Fruit fly (Drosophila melanogaster) whole organism, embryonic: Measurements from ENCODE around the gene ab.

Source experiments
- Atf6 ChIP-seq: fragments of 200-800 bp; sonication (Bioruptor generic); IDR thresholded peaks from 2 replicates; pipeline ENCODE4 v1.3.6; 2022; ENCODE audit warnings: missing biosample characterization, missing genetic modification characterization
- Awh ChIP-seq: fragments of 200-800 bp; sonication (Bioruptor generic); IDR thresholded peaks from 2 replicates; pipeline ENCODE4, ENCODE4 v1.3.6; 2022; ENCODE audit warnings: missing biosample characterization, missing genetic modification characterization
- B-H1 ChIP-seq: fragments of 200-800 bp; sonication (Bioruptor generic); IDR thresholded peaks from 3 replicates; pipeline ENCODE4 v1.3.6; 2022; ENCODE audit warnings: missing biosample characterization, missing genetic modification characterization
- CG10147 ChIP-seq: fragments of 200-800 bp; sonication (Bioruptor generic); optimal IDR thresholded peaks from 2 replicates; lab custom pipeline; 2019; ENCODE audit warnings: missing biosample characterization, mild to moderate bottlenecking, missing genetic modification characterization, moderate library complexity
- CG10267 ChIP-seq: fragments of 200-800 bp; sonication (Bioruptor generic); optimal IDR thresholded peaks from 2 replicates; lab custom pipeline; 2018; ENCODE audit warnings: missing biosample characterization, mild to moderate bottlenecking, missing genetic modification characterization, moderate library complexity
- CG11085 ChIP-seq: fragments of 200-800 bp; sonication (Bioruptor generic); IDR thresholded peaks from 2 replicates; pipeline ENCODE4 v1.3.6; 2022; ENCODE audit warnings: missing biosample characterization, missing genetic modification characterization
- CG12391 ChIP-seq: fragments of 200-800 bp; sonication (Bioruptor generic); optimal IDR thresholded peaks from 3 replicates; lab custom pipeline; 2018; ENCODE audit warnings: missing biosample characterization, mild to moderate bottlenecking, missing genetic modification characterization, moderate library complexity
- CG13894 ChIP-seq: fragments of 200-800 bp; sonication (Bioruptor generic); optimal IDR thresholded peaks from 3 replicates; lab custom pipeline; 2018; ENCODE audit warnings: missing biosample characterization, mild to moderate bottlenecking, missing genetic modification characterization, moderate library complexity
- CG14965 ChIP-seq: fragments of 200-800 bp; sonication (Bioruptor generic); optimal IDR thresholded peaks from 2 replicates; lab custom pipeline; 2016; ENCODE audit warnings: missing biosample characterization, missing genetic modification characterization, borderline replicate concordance
- CG15269 ChIP-seq: fragments of 200-800 bp; sonication (Bioruptor generic); optimal IDR thresholded peaks from 2 replicates; lab custom pipeline; 2018; ENCODE audit warnings: missing biosample characterization, mild to moderate bottlenecking, missing genetic modification characterization, moderate library complexity
- CG15696 ChIP-seq: fragments of 200-800 bp; sonication (Bioruptor generic); optimal IDR thresholded peaks from 2 replicates; lab custom pipeline; 2019; ENCODE audit warnings: missing biosample characterization, mild to moderate bottlenecking, missing genetic modification characterization, moderate library complexity
- CG16813 ChIP-seq: fragments of 200-800 bp; sonication (Bioruptor generic); IDR thresholded peaks from 3 replicates; pipeline ENCODE4 v1.3.6; 2022; ENCODE audit warnings: missing biosample characterization, missing genetic modification characterization; ENCODE audit not compliant: partially characterized antibody
- CG1792 ChIP-seq: fragments of 200-800 bp; sonication (Bioruptor generic); optimal IDR thresholded peaks from 2 replicates; lab custom pipeline; 2016; ENCODE audit warnings: missing biosample characterization, missing genetic modification characterization
- CG18599 ChIP-seq: fragments of 200-800 bp; sonication (Bioruptor generic); optimal IDR thresholded peaks from 3 replicates; lab custom pipeline; 2017; ENCODE audit warnings: missing biosample characterization, missing genetic modification characterization, mild to moderate bottlenecking, moderate library complexity, missing genetic modification reagents
- CG2889 ChIP-seq: fragments of 200-800 bp; sonication (Bioruptor generic); IDR thresholded peaks from 3 replicates; pipeline ENCODE4 v1.3.6; 2022; ENCODE audit warnings: missing biosample characterization, missing genetic modification characterization
- CG30431 ChIP-seq: fragments of 200-800 bp; sonication (Bioruptor generic); optimal IDR thresholded peaks from 2 replicates; lab custom pipeline; 2017; ENCODE audit warnings: missing biosample characterization, missing genetic modification characterization
- CG3726 ChIP-seq: fragments of 200-800 bp; sonication (Bioruptor generic); IDR thresholded peaks from 3 replicates; pipeline ENCODE4, ENCODE4 v1.3.6; 2022; ENCODE audit warnings: missing biosample characterization, missing genetic modification characterization
- CG4424 ChIP-seq: fragments of 200-800 bp; sonication (Bioruptor generic); optimal IDR thresholded peaks from 3 replicates; lab custom pipeline; 2016; ENCODE audit warnings: missing biosample characterization, missing genetic modification characterization
- CG7372 ChIP-seq: fragments of 200-800 bp; sonication (Bioruptor generic); IDR thresholded peaks from 2 replicates; pipeline ENCODE4 v1.3.6; 2022; ENCODE audit warnings: missing biosample characterization, missing genetic modification characterization
- CTCF ChIP-seq: fragments of 200-800 bp; sonication (Bioruptor generic); optimal IDR thresholded peaks from 2 replicates; lab custom pipeline; 2017; ENCODE audit warnings: missing biosample characterization, mild to moderate bottlenecking, missing genetic modification characterization, moderate library complexity
- Chrac-16 ChIP-seq: fragments of 200-800 bp; sonication (Bioruptor generic); optimal IDR thresholded peaks from 3 replicates; lab custom pipeline; 2016; ENCODE audit warnings: missing biosample characterization, missing genetic modification characterization
- CkIIα-i1 ChIP-seq: fragments of 200-800 bp; sonication (Bioruptor generic); IDR thresholded peaks from 2 replicates; pipeline ENCODE4 v1.3.6; 2022; ENCODE audit warnings: missing biosample characterization, missing genetic modification characterization
- CoRest ChIP-seq: fragments of 200-800 bp; sonication (Bioruptor generic); optimal IDR thresholded peaks from 3 replicates; lab custom pipeline; 2018; ENCODE audit warnings: missing biosample characterization, mild to moderate bottlenecking, missing genetic modification characterization, moderate library complexity
- D19A ChIP-seq: fragments of 200-800 bp; optimal IDR thresholded peaks from 3 replicates; lab custom pipeline; 2019; ENCODE audit warnings: missing biosample characterization, mild to moderate bottlenecking, missing genetic modification characterization, moderate library complexity
- D19B ChIP-seq: fragments of 200-800 bp; sonication (Bioruptor generic); optimal IDR thresholded peaks from 2 replicates; lab custom pipeline; 2017; ENCODE audit warnings: missing biosample characterization, mild to moderate bottlenecking, missing genetic modification characterization
- Deaf1 ChIP-seq: fragments of 200-800 bp; optimal IDR thresholded peaks from 3 replicates; lab custom pipeline; 2019; ENCODE audit warnings: missing biosample characterization, mild to moderate bottlenecking, missing genetic modification characterization, moderate library complexity
- Dll ChIP-seq: fragments of 200-800 bp; sonication (Bioruptor generic); IDR thresholded peaks from 4 replicates; pipeline ENCODE4 v1.3.6; 2022; ENCODE audit warnings: missing biosample characterization, missing genetic modification characterization; ENCODE audit not compliant: partially characterized antibody
- Doc3 ChIP-seq: fragments of 200-800 bp; sonication (Bioruptor generic); IDR thresholded peaks from 3 replicates; pipeline ENCODE4 v1.3.6; 2022; ENCODE audit warnings: missing biosample characterization, missing genetic modification characterization; ENCODE audit not compliant: partially characterized antibody
- HHEX ChIP-seq: fragments of 200-800 bp; sonication (Bioruptor generic); optimal IDR thresholded peaks from 3 replicates; lab custom pipeline; 2017; ENCODE audit warnings: missing biosample characterization, mild to moderate bottlenecking, missing genetic modification characterization, missing genetic modification reagents
- HLHmδ ChIP-seq: fragments of 200-800 bp; sonication (Bioruptor generic); optimal IDR thresholded peaks from 2 replicates; lab custom pipeline; 2018; ENCODE audit warnings: missing biosample characterization, mild to moderate bottlenecking, missing genetic modification characterization, moderate library complexity
- Hr3 ChIP-seq: fragments of 200-800 bp; sonication (Bioruptor generic); optimal IDR thresholded peaks from 3 replicates; lab custom pipeline; 2016; ENCODE audit warnings: missing biosample characterization, missing genetic modification characterization
- Scr ChIP-seq: fragments of 200-800 bp; sonication (Bioruptor generic); IDR thresholded peaks from 2 replicates; pipeline ENCODE4 v1.3.6; 2022; ENCODE audit warnings: missing biosample characterization, missing genetic modification characterization; ENCODE audit not compliant: partially characterized antibody
- Six4 ChIP-seq: fragments of 200-800 bp; sonication (Bioruptor generic); optimal IDR thresholded peaks from 2 replicates; lab custom pipeline; 2016; ENCODE audit warnings: missing biosample characterization, missing genetic modification characterization
- Sox100B ChIP-seq: fragments of 200-800 bp; sonication (Bioruptor generic); optimal IDR thresholded peaks from 3 replicates; lab custom pipeline; 2018; ENCODE audit warnings: missing biosample characterization, mild to moderate bottlenecking, missing genetic modification characterization
- Spps ChIP-seq: fragments of 200-800 bp; sonication (Bioruptor generic); optimal IDR thresholded peaks from 2 replicates; lab custom pipeline; 2018; ENCODE audit warnings: missing biosample characterization, mild to moderate bottlenecking, missing genetic modification characterization
- YL-1 ChIP-seq: fragments of 200-800 bp; sonication (Bioruptor generic); optimal IDR thresholded peaks from 3 replicates; lab custom pipeline; 2017; ENCODE audit warnings: missing biosample characterization, mild to moderate bottlenecking, missing genetic modification characterization
- ci ChIP-seq: fragments of 200-800 bp; sonication (Bioruptor generic); IDR thresholded peaks from 3 replicates; pipeline ENCODE4 v1.3.6; 2022; ENCODE audit warnings: missing biosample characterization, missing genetic modification characterization
- fru ChIP-seq: fragments of >200 bp; optimal IDR thresholded peaks from 2 replicates; lab custom pipeline; 2017
- ken ChIP-seq: fragments of 200-800 bp; sonication (Bioruptor generic); IDR thresholded peaks from 3 replicates; pipeline ENCODE4 v1.3.6; 2022; ENCODE audit warnings: missing biosample characterization, missing genetic modification characterization
- kni ChIP-seq: fragments of 200-800 bp; sonication (Bioruptor generic); optimal IDR thresholded peaks from 3 replicates; lab custom pipeline; 2017; ENCODE audit warnings: mild to moderate bottlenecking, missing biosample characterization, missing genetic modification reagents, missing genetic modification characterization
- lilli ChIP-seq: fragments of 200-800 bp; sonication (Bioruptor generic); optimal IDR thresholded peaks from 3 replicates; lab custom pipeline; 2016; ENCODE audit warnings: missing biosample characterization, missing genetic modification characterization
- nerfin-2 ChIP-seq: fragments of 200-800 bp; sonication (Bioruptor generic); IDR thresholded peaks from 2 replicates; pipeline ENCODE4 v1.3.6; 2022; ENCODE audit warnings: missing biosample characterization, missing genetic modification characterization; ENCODE audit not compliant: partially characterized antibody
- ro ChIP-seq: fragments of 200-800 bp; sonication (Bioruptor generic); IDR thresholded peaks from 2 replicates; pipeline ENCODE4 v1.3.6; 2022; ENCODE audit warnings: missing biosample characterization, missing genetic modification characterization
- sc ChIP-seq, 3 experiments: fragments of >200 bp in 2 of 3; fragments of 200-800 bp in 1 of 3; sonication (Bioruptor generic) in 1 of 3; optimal IDR thresholded peaks; 2 replicates in 2 of 3; 3 replicates in 1 of 3; lab custom pipeline; 2017; ENCODE audit warnings: mild to moderate bottlenecking in 1 of 3, missing biosample characterization in 1 of 3, missing genetic modification characterization in 1 of 3, missing genetic modification reagents in 1 of 3
- sens ChIP-seq: fragments of 200-800 bp; sonication (Bioruptor generic); peaks from one replicate; lab custom pipeline; 2016; ENCODE audit warnings: missing biosample characterization, missing genetic modification characterization
- sens-2 ChIP-seq: fragments of 200-800 bp; sonication (Bioruptor generic); IDR thresholded peaks from 2 replicates; pipeline ENCODE4 v1.3.6; 2022; ENCODE audit warnings: missing biosample characterization, missing genetic modification characterization
- sob ChIP-seq: fragments of 200-800 bp; sonication (Bioruptor generic); IDR thresholded peaks from 2 replicates; pipeline ENCODE4 v1.3.6; 2022; ENCODE audit warnings: missing biosample characterization, missing genetic modification characterization
- vfl ChIP-seq: fragments of 200-800 bp; sonication (Bioruptor generic); optimal IDR thresholded peaks from 2 replicates; lab custom pipeline; 2016; ENCODE audit warnings: missing biosample characterization, missing genetic modification characterization
- wor ChIP-seq: fragments of 200-800 bp; sonication (Bioruptor generic); IDR thresholded peaks from 2 replicates; pipeline ENCODE4 v1.3.6; 2022; ENCODE audit warnings: missing biosample characterization, missing genetic modification characterization
- z ChIP-seq: fragments of 200-800 bp; sonication (Bioruptor generic); IDR thresholded peaks from 3 replicates; pipeline ENCODE4 v1.3.6; 2022; ENCODE audit warnings: missing biosample characterization, missing genetic modification characterization

ab gene

dm6 chr2L:11268933-11269631 is 58.6 kb downstream of the ab start, which contains the start of gene cmet (continued):
- no peak for TF ChIP-seq z (GFP tag; lab: Robert Waterston, UW)
- peak; percentile 24 for TF ChIP-seq vfl
- TF ChIP-seq sens (GFP tag; lab: Kevin White, UChicago), result peak; percentile 93
- TF ChIP-seq Dll, result peak; percentile 82
- TF ChIP-seq CG10147 (GFP tag; lab: Kevin White, UChicago), result no peak
- TF ChIP-seq CoRest (tag; lab: Kevin White, UChicago), result peak; percentile 74
- no peak for TF ChIP-seq HHEX
- TF ChIP-seq ken, result peak; percentile 52; the same call in 1 of the 3 replicates
- TF ChIP-seq wor (GFP tag; lab: Robert Waterston, UW), result no peak
- TF ChIP-seq Sox100B (GFP tag; lab: Kevin White, UChicago), result peak; percentile 35
- no peak for TF ChIP-seq CTCF
- no peak for TF ChIP-seq HLHmδ (GFP tag; lab: Kevin White, UChicago)
- peak; percentile 46 for TF ChIP-seq CG15269
- TF ChIP-seq CG10267 (tag; lab: Kevin White, UChicago), result peak; percentile 65
- TF ChIP-seq CG1792 (GFP tag; lab: Kevin White, UChicago), result no peak
- no peak for TF ChIP-seq sc (optimal IDR thresholded peaks at IDR 0.05; lab: Kevin White, UChicago)
- TF ChIP-seq sc (GFP tag; optimal IDR thresholded peaks at IDR 0.05; lab: Kevin White, UChicago), result no peak
- TF ChIP-seq Hr3 (GFP tag; lab: Kevin White, UChicago), result peak; percentile 49
- TF ChIP-seq ro (GFP tag; lab: Robert Waterston, UW), result no peak
- peak; percentile 45 for TF ChIP-seq Six4 (GFP tag; lab: Kevin White, UChicago)
- TF ChIP-seq D19B (GFP tag; lab: Kevin White, UChicago), result no peak
- TF ChIP-seq CG18599 (GFP tag; lab: Kevin White, UChicago), result peak; percentile 20
- no peak for TF ChIP-seq Deaf1 (tag; lab: Kevin White, UChicago)
- TF ChIP-seq kni (GFP tag; lab: Kevin White, UChicago), result no peak
- TF ChIP-seq CG13894, result no peak
- TF ChIP-seq lilli (GFP tag; lab: Kevin White, UChicago), result peak; percentile 79
- peak; percentile 49 for TF ChIP-seq CG4424 (GFP tag; lab: Kevin White, UChicago)
- TF ChIP-seq fru (lab: Kevin White, UChicago), result no peak
- no peak for TF ChIP-seq CG3726 (GFP tag; lab: Robert Waterston, UW)
- peak; percentile 63 for TF ChIP-seq Doc3 (GFP tag; lab: Robert Waterston, UW)
- TF ChIP-seq YL-1 (GFP tag; lab: Kevin White, UChicago), result no peak
- TF ChIP-seq sob (GFP tag; lab: Robert Waterston, UW), result peak; percentile 51; the same call in 1 of the 2 replicates
- TF ChIP-seq Spps (tag; lab: Kevin White, UChicago), result no peak
- no peak for TF ChIP-seq B-H1 (GFP tag; lab: Robert Waterston, UW)
- no peak for TF ChIP-seq sens-2 (GFP tag; lab: Robert Waterston, UW)
- no peak for TF ChIP-seq CkIIα-i1
- TF ChIP-seq CG12391 (tag; lab: Kevin White, UChicago), result peak; percentile 70
- TF ChIP-seq Atf6, result peak; percentile 9; the same call in 1 of the 2 replicates
- no peak for TF ChIP-seq Awh (GFP tag; lab: Robert Waterston, UW)
- peak; percentile 81 for TF ChIP-seq Scr (GFP tag; lab: Robert Waterston, UW)
- TF ChIP-seq CG2889, result no peak
- peak; percentile 92 for TF ChIP-seq CG16813
- TF ChIP-seq Chrac-16 (GFP tag; lab: Kevin White, UChicago), result peak; percentile 5
- no peak for TF ChIP-seq D19A
- peak; percentile 53; the same call in 1 of the 2 replicates for TF ChIP-seq CG7372 (GFP tag; lab: Robert Waterston, UW)
- TF ChIP-seq CG30431 (GFP tag; lab: Kevin White, UChicago), result peak; percentile 7
- peak; percentile 68; the same call in 2 of the 3 replicates for TF ChIP-seq ci (GFP tag; lab: Robert Waterston, UW)
- TF ChIP-seq CG11085 (GFP tag; lab: Robert Waterston, UW), result peak; percentile 58; the same call in 1 of the 2 replicates
- no peak for TF ChIP-seq CG14965 (GFP tag; lab: Kevin White, UChicago)
- TF ChIP-seq CG15696, result peak; percentile 39
- peak; percentile 96 for TF ChIP-seq nerfin-2 (GFP tag; lab: Robert Waterston, UW)
